Fruit fly (Drosophila melanogaster): ENCODE measurements around the gene Met.

DNA sequence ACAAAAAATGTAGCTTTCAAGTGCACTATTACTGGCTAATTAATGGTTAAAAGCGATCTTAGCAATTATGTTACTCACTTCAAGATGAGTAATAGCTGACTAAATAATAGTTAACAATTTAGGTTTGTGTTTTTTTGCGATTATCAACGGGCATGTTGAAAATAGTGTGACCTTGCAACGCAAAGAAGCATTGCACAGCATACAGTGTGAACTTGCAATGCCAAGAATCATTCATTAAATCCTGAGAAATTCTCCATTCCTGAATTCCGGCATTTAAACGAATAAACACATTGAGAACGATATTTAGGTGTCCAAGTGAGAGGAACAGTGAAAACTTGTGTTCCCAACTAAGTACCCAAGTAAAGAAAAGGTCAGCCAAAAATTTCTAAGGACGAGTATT lies 43.7 kb downstream of the Met start:
- TF ChIP-seq CG10348 (GFP tag; IDR thresholded peaks at IDR 0.05) (no peak), CG9948 (tag; optimal IDR thresholded peaks at IDR 0.05) (no peak), rn (GFP tag; IDR thresholded peaks at IDR 0.05) (no peak), fd96Ca (GFP tag; IDR thresholded peaks at IDR 0.05) (no peak), CG12605 (GFP tag; IDR thresholded peaks at IDR 0.05) (no peak)
